Worm (Caenorhabditis elegans) whole organism, mixed stage, embryonic: ENCODE data around the gene T21E8.4.
A peak's percentile ranks its signal among the peaks of the same experiment; 100 is the strongest.

Experiments used
- bed-3 ChIP-seq: fragments of 200-800 bp; sonication (Bioruptor generic); optimal IDR thresholded peaks from 3 replicates; lab custom pipeline; 2018; ENCODE audit warnings: mild to moderate bottlenecking, missing genetic modification characterization, moderate library complexity, missing compliant biosample characterization
- blmp-1 ChIP-seq: fragments of 150-350 bp; optimal IDR thresholded peaks from 2 replicates; lab custom pipeline; 2014; ENCODE audit warnings: missing biosample characterization, missing genetic modification characterization
- ceh-39 ChIP-seq: fragments of 150-350 bp; optimal IDR thresholded peaks from 2 replicates; lab custom pipeline; 2014; ENCODE audit warnings: missing biosample characterization, missing genetic modification characterization
- ceh-43 ChIP-seq: fragments of 200-800 bp; sonication (Bioruptor generic); optimal IDR thresholded peaks from 2 replicates; lab custom pipeline; 2018; ENCODE audit warnings: mild to moderate bottlenecking, missing genetic modification characterization, moderate library complexity, missing compliant biosample characterization
- ces-1 ChIP-seq: fragments of 150-350 bp; optimal IDR thresholded peaks from 2 replicates; lab custom pipeline; 2014; ENCODE audit warnings: missing biosample characterization, missing genetic modification reagents, missing genetic modification characterization
- cnd-1 ChIP-seq: fragments of 200-800 bp; sonication (Bioruptor generic); optimal IDR thresholded peaks from 2 replicates; lab custom pipeline; 2018; ENCODE audit warnings: mild to moderate bottlenecking, missing genetic modification characterization, missing compliant biosample characterization
- drap-1 ChIP-seq: fragments of 200-800 bp; sonication (Bioruptor generic); optimal IDR thresholded peaks from 3 replicates; lab custom pipeline; 2018; ENCODE audit warnings: mild to moderate bottlenecking, missing genetic modification characterization, missing compliant biosample characterization
- elt-1 ChIP-seq: sonication (generic microtip); optimal IDR thresholded peaks from 2 replicates; lab custom pipeline; 2017; ENCODE audit warnings: missing genetic modification characterization, mild to moderate bottlenecking, missing compliant biosample characterization, antibody characterized with exemption, moderate library complexity, borderline replicate concordance; ENCODE audit not compliant: insufficient read depth
- elt-3 ChIP-seq: fragments of 150-350 bp; optimal IDR thresholded peaks from 2 replicates; lab custom pipeline; 2014; ENCODE audit warnings: missing biosample characterization, missing genetic modification characterization
- flh-1 ChIP-seq: fragments of 200-800 bp; sonication (Bioruptor generic); optimal IDR thresholded peaks from 2 replicates; lab custom pipeline; 2018; ENCODE audit warnings: mild to moderate bottlenecking, missing genetic modification characterization, moderate library complexity, missing compliant biosample characterization
- ham-2 ChIP-seq: fragments of 200-800 bp; sonication (Bioruptor generic); optimal IDR thresholded peaks from 2 replicates; lab custom pipeline; 2018; ENCODE audit warnings: mild to moderate bottlenecking, missing genetic modification characterization, missing compliant biosample characterization
- hlh-1 ChIP-seq: fragments of 150-350 bp; optimal IDR thresholded peaks from 2 replicates; lab custom pipeline; 2014; ENCODE audit warnings: missing biosample characterization, missing genetic modification reagents, missing genetic modification characterization
- lin-13 ChIP-seq: fragments of 150-350 bp; optimal IDR thresholded peaks from 2 replicates; lab custom pipeline; 2014; ENCODE audit warnings: missing biosample characterization, missing genetic modification characterization
- lin-32 ChIP-seq: fragments of 200-800 bp; sonication (Bioruptor generic); optimal IDR thresholded peaks from 2 replicates; lab custom pipeline; 2018; ENCODE audit warnings: mild to moderate bottlenecking, missing genetic modification characterization, missing compliant biosample characterization
- lsy-2 ChIP-seq: fragments of 150-350 bp; optimal IDR thresholded peaks from 2 replicates; lab custom pipeline; 2014; ENCODE audit warnings: missing biosample characterization, missing genetic modification characterization
- mab-5 ChIP-seq: fragments of 150-350 bp; optimal IDR thresholded peaks from 2 replicates; lab custom pipeline; 2014; ENCODE audit warnings: missing biosample characterization, missing genetic modification characterization
- mep-1 ChIP-seq: fragments of 150-350 bp; optimal IDR thresholded peaks from 2 replicates; lab custom pipeline; 2017; ENCODE audit warnings: missing biosample characterization, missing genetic modification reagents, missing genetic modification characterization, inconsistent platforms
- mls-2 ChIP-seq: sonication (generic microtip); optimal IDR thresholded peaks from 2 replicates; lab custom pipeline; 2016; ENCODE audit warnings: mild to moderate bottlenecking, missing genetic modification characterization, moderate library complexity, missing compliant biosample characterization
- nhr-2 ChIP-seq: fragments of 150-350 bp; optimal IDR thresholded peaks from 2 replicates; lab custom pipeline; 2014; ENCODE audit warnings: missing biosample characterization, missing genetic modification characterization
- nhr-237 ChIP-seq: fragments of 150-350 bp; optimal IDR thresholded peaks from 2 replicates; lab custom pipeline; 2014; ENCODE audit warnings: missing biosample characterization, missing genetic modification characterization
- nhr-28 ChIP-seq: fragments of 150-350 bp; optimal IDR thresholded peaks from 2 replicates; lab custom pipeline; 2014; ENCODE audit warnings: missing biosample characterization, missing genetic modification characterization
- nhr-76 ChIP-seq: sonication (generic microtip); optimal IDR thresholded peaks from 2 replicates; lab custom pipeline; 2017; ENCODE audit warnings: missing biosample characterization, missing genetic modification characterization
- pha-4 ChIP-seq: fragments of 150-350 bp; optimal IDR thresholded peaks from 2 replicates; lab custom pipeline; 2018; ENCODE audit warnings: missing biosample characterization, missing genetic modification reagents, missing genetic modification characterization
- sem-2 ChIP-seq: fragments of 200-800 bp; sonication (Bioruptor generic); optimal IDR thresholded peaks from 2 replicates; lab custom pipeline; 2018; ENCODE audit warnings: mild to moderate bottlenecking, missing genetic modification characterization, missing compliant biosample characterization
- sptf-1 ChIP-seq: sonication (generic microtip); optimal IDR thresholded peaks from 2 replicates; lab custom pipeline; 2017; ENCODE audit warnings: mild to moderate bottlenecking, missing genetic modification characterization, moderate library complexity, missing compliant biosample characterization
- tbx-8 ChIP-seq: fragments of 200-800 bp; sonication (Bioruptor generic); optimal IDR thresholded peaks from 2 replicates; lab custom pipeline; 2018; ENCODE audit warnings: mild to moderate bottlenecking, missing genetic modification characterization, moderate library complexity, missing compliant biosample characterization
- unc-62 ChIP-seq: fragments of 150-350 bp; optimal IDR thresholded peaks from 2 replicates; lab custom pipeline; 2014; ENCODE audit warnings: missing biosample characterization, missing genetic modification reagents, missing genetic modification characterization
- zip-8 ChIP-seq: fragments of 150-350 bp; optimal IDR thresholded peaks from 2 replicates; lab custom pipeline; 2014; ENCODE audit warnings: missing biosample characterization, missing genetic modification characterization
- ztf-11 ChIP-seq: fragments of 150-350 bp; optimal IDR thresholded peaks from 2 replicates; lab custom pipeline; 2014; ENCODE audit warnings: missing biosample characterization, missing genetic modification characterization

Gene T21E8.4

ce11 chrX:10877138-10877743 is 3.4 kb upstream of the T21E8.4 start, which contains the start of gene pgp-6:
Gene pgp-6 (minus strand): TSS chrX:10877425.
- TF ChIP-seq ceh-39 (tag; lab: Kevin White, UChicago) = no peak
- TF ChIP-seq zip-8 = peak; percentile 94
- TF ChIP-seq hlh-1 (tag; lab: Kevin White, UChicago) = no peak

- no peak for TF ChIP-seq unc-62 (GFP tag; lab: Kevin White, UChicago)
- no peak for TF ChIP-seq nhr-2
- TF ChIP-seq lsy-2 (tag; lab: Kevin White, UChicago) = no peak
- TF ChIP-seq cnd-1 (tag; lab: Kevin White, UChicago) = no peak
- TF ChIP-seq tbx-8 (GFP tag; lab: Kevin White, UChicago) = no peak
- TF ChIP-seq sem-2 = no peak
- TF ChIP-seq nhr-28 (tag; lab: Kevin White, UChicago) = no peak
- no peak for TF ChIP-seq pha-4 (tag; lab: Kevin White, UChicago)
- no peak for TF ChIP-seq blmp-1 (tag; lab: Kevin White, UChicago)
- TF ChIP-seq ceh-39 (tag; lab: Kevin White, UChicago) = no peak
- TF ChIP-seq nhr-76 (tag; lab: Kevin White, UChicago) = no peak
- no peak for TF ChIP-seq nhr-237 (tag; lab: Kevin White, UChicago)
- no peak for TF ChIP-seq ceh-43 (GFP tag; lab: Kevin White, UChicago)
- TF ChIP-seq mab-5 (tag; lab: Kevin White, UChicago) = no peak
- TF ChIP-seq mep-1 (tag; lab: Kevin White, UChicago) = no peak
- TF ChIP-seq flh-1 (GFP tag; lab: Kevin White, UChicago) = no peak
Observed at ce11 chrX:10881984-10882383, 1.4 kb downstream of the T21E8.4 start, which contains the start of gene T21E8.6. Gene T21E8.6 (plus strand): TSS chrX:10882284.

- TF ChIP-seq ces-1 (GFP tag; lab: Kevin White, UChicago) (no peak), nhr-2 (no peak), lin-13 (tag; lab: Kevin White, UChicago) (no peak), elt-1 (tag; lab: Kevin White, UChicago) (no peak), flh-1 (GFP tag; lab: Kevin White, UChicago) (no peak), sptf-1 (tag; lab: Kevin White, UChicago) (no peak), lsy-2 (tag; lab: Kevin White, UChicago) (no peak), ceh-43 (GFP tag; lab: Kevin White, UChicago) (no peak), mls-2 (tag; lab: Kevin White, UChicago) (no peak), drap-1 (GFP tag; lab: Kevin White, UChicago) (no peak), nhr-237 (tag; lab: Kevin White, UChicago) (no peak), unc-62 (GFP tag; lab: Kevin White, UChicago) (no peak), tbx-8 (GFP tag; lab: Kevin White, UChicago) (no peak), hlh-1 (tag; lab: Kevin White, UChicago) (no peak), elt-3 (no peak), nhr-28 (tag; lab: Kevin White, UChicago) (no peak), cnd-1 (tag; lab: Kevin White, UChicago) (no peak)
Observed at ce11 chrX:10883203-10883602, 2.6 kb downstream of the T21E8.4 start, which contains the start of gene T21E8.7. Gene T21E8.7 (plus strand): TSS chrX:10883503.

ce11 chrX:10885872-10886271 is 5.3 kb downstream of the T21E8.4 start, which contains the start of gene T21E8.5:
Gene T21E8.5 (plus strand): TSS chrX:10886172.
- TF ChIP-seq nhr-2 (no peak), elt-1 (tag; lab: Kevin White, UChicago) (no peak), mep-1 (tag; lab: Kevin White, UChicago) (no peak), ces-1 (GFP tag; lab: Kevin White, UChicago) (no peak), flh-1 (GFP tag; lab: Kevin White, UChicago) (no peak), unc-62 (GFP tag; lab: Kevin White, UChicago) (no peak), ham-2 (no peak), cnd-1 (tag; lab: Kevin White, UChicago) (no peak), ztf-11 (no peak), lin-32 (GFP tag; lab: Kevin White, UChicago) (no peak), nhr-28 (tag; lab: Kevin White, UChicago) (no peak), sptf-1 (tag; lab: Kevin White, UChicago) (no peak), lsy-2 (tag; lab: Kevin White, UChicago) (no peak), pha-4 (tag; lab: Kevin White, UChicago) (no peak), bed-3 (GFP tag; lab: Kevin White, UChicago) (no peak)
